Worm (Caenorhabditis elegans): Measurements from ENCODE around the gene nhr-254.
A peak's percentile ranks its signal among the peaks of the same experiment; 100 is the strongest.

- 0 out of 2 replicates have a peak, but pooled peaks have one; percentile 31 for TF ChIP-seq flt-1 (GFP tag; IDR thresholded peaks at IDR 0.05)
- TF ChIP-seq tab-1 (GFP tag; IDR thresholded peaks at IDR 0.05), result no peak
- TF ChIP-seq klf-2 (GFP tag; conservative IDR thresholded peaks at IDR 0.05), result no peak
- no peak for TF ChIP-seq ref-1 (GFP tag; conservative IDR thresholded peaks at IDR 0.05)
- no peak for TF ChIP-seq ztf-23 (GFP tag; IDR thresholded peaks at IDR 0.05)
- TF ChIP-seq ztf-29 (GFP tag; IDR thresholded peaks at IDR 0.05), result no peak
- no peak for TF ChIP-seq cog-1 (tag; optimal IDR thresholded peaks at IDR 0.05)
- TF ChIP-seq med-1 (GFP tag; optimal IDR thresholded peaks at IDR 0.05; ENCODE audit: insufficient read depth), result no peak
- no peak for TF ChIP-seq T22C8.4 (GFP tag; IDR thresholded peaks at IDR 0.05)
Observed at ce11 chrV:373192-373591, 19.2 kb upstream of the nhr-254 start.
